Worm (Caenorhabditis elegans) whole organism, L2 larva: ENCODE measurements around the gene F35H10.3.

Source experiments
- F13H6.1 ChIP-seq: sonication (generic microtip); optimal IDR thresholded peaks from 2 replicates; lab custom pipeline; 2016; ENCODE audit warnings: missing genetic modification characterization, missing compliant biosample characterization
- Y55F3AM.14 ChIP-seq: fragments of 200-800 bp; sonication (Bioruptor generic); optimal IDR thresholded peaks from 2 replicates; lab custom pipeline; 2018; ENCODE audit warnings: mild to moderate bottlenecking, missing genetic modification characterization, missing compliant biosample characterization
- alr-1 ChIP-seq: fragments of 150-350 bp; optimal IDR thresholded peaks from 2 replicates; lab custom pipeline; 2014; ENCODE audit warnings: missing biosample characterization, missing genetic modification characterization
- ceh-16 ChIP-seq: fragments of 150-350 bp; optimal IDR thresholded peaks from 2 replicates; lab custom pipeline; 2014; ENCODE audit warnings: missing biosample characterization, missing genetic modification characterization
- fos-1 ChIP-seq: fragments of 150-350 bp; optimal IDR thresholded peaks from 2 replicates; lab custom pipeline; 2014; ENCODE audit warnings: missing biosample characterization, missing genetic modification characterization
- lin-11 ChIP-seq: fragments of 150-350 bp; sonication (generic microtip); optimal IDR thresholded peaks from 2 replicates; lab custom pipeline; 2014; ENCODE audit warnings: missing biosample characterization, missing genetic modification characterization, inconsistent platforms, mixed read lengths
- nhr-11 ChIP-seq: fragments of 150-350 bp; optimal IDR thresholded peaks from 2 replicates; lab custom pipeline; 2014; ENCODE audit warnings: missing biosample characterization, missing genetic modification characterization
- peb-1 ChIP-seq: fragments of 150-350 bp; optimal IDR thresholded peaks from 2 replicates; lab custom pipeline; 2014; ENCODE audit warnings: missing biosample characterization, missing genetic modification characterization
- unc-55 ChIP-seq: fragments of 150-350 bp; sonication (generic microtip); optimal IDR thresholded peaks from 3 replicates; lab custom pipeline; 2014; ENCODE audit warnings: missing biosample characterization, missing genetic modification reagents, missing genetic modification characterization

Gene F35H10.3

ce11 chrIV:8375381-8375780 lies 49.6 kb downstream of the F35H10.3 start (continued):
- TF ChIP-seq alr-1 (no peak), Y55F3AM.14 (GFP tag; lab: Kevin White, UChicago) (peak; percentile 68), ceh-16 (tag; lab: Kevin White, UChicago) (peak; percentile 9), fos-1 (tag; lab: Kevin White, UChicago) (peak; percentile 72), nhr-11 (tag; lab: Kevin White, UChicago) (no peak), F13H6.1 (tag; lab: Kevin White, UChicago) (peak; percentile 74), unc-55 (GFP tag; lab: Kevin White, UChicago) (no peak), peb-1 (tag; lab: Kevin White, UChicago) (no peak), lin-11 (peak; percentile 44)
